Worm (Caenorhabditis elegans): ENCODE measurements around the gene fkh-3.
"Not testable (repeated sequence)": the region's sequence is repeated elsewhere in the genome, so short reads cannot be mapped to it uniquely, and the experiment has no call there.

Gene fkh-3

DNA sequence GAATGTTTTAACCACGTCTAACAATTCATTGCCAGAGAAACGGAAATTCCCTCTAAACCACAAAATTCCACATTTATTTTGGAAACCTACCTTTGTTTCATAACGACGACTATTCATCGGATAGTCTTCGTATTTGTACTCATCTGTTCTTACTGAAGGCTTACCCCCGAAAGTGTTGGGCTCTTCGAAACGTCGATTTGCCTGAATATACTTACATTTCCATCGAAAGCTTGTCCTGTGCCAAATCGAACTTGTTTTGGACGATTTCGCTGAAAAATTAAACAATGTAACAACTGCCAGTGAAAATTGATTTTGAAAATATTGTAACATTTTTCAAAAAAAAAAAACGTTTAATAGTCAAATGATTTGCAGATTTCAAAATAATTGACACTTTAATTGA, 39.3 kb upstream of the fkh-3 start, which contains the start of gene F02D10.3:
Gene F02D10.3 (minus strand): TSS at position 101 of the 400 bp plus-strand sequence.
- TF ChIP-seq sma-3 (GFP tag; optimal IDR thresholded peaks at IDR 0.05) (no peak), nhr-6 (tag; optimal IDR thresholded peaks at IDR 0.05) (no peak), peb-1 (tag; optimal IDR thresholded peaks at IDR 0.05) (no peak), lin-39 (tag; optimal IDR thresholded peaks at IDR 0.05) (no peak)

- TF ChIP-seq alr-1 (tag; optimal IDR thresholded peaks at IDR 0.05) (no peak), elt-3 (tag; optimal IDR thresholded peaks at IDR 0.05) (no peak), R02D3.7 (tag; optimal IDR thresholded peaks at IDR 0.05) (no peak), ceh-16 (tag; optimal IDR thresholded peaks at IDR 0.05) (no peak), blmp-1 (tag; optimal IDR thresholded peaks at IDR 0.05; ENCODE audit: insufficient read depth) (no peak), unc-55 (GFP tag; optimal IDR thresholded peaks at IDR 0.05) (no peak), lin-11 (tag; optimal IDR thresholded peaks at IDR 0.05) (no peak), ceh-82 (tag; optimal IDR thresholded peaks at IDR 0.05) (no peak), F13H6.1 (tag; optimal IDR thresholded peaks at IDR 0.05) (no peak), zag-1 (tag; optimal IDR thresholded peaks at IDR 0.05) (no peak), dmd-4 (tag; optimal IDR thresholded peaks at IDR 0.05) (no peak), lin-13 (GFP tag; optimal IDR thresholded peaks at IDR 0.05) (no peak)
Observed at ce11 chrX:13456442-13456841, 33.2 kb upstream of the fkh-3 start, which contains the start of gene flr-1. Gene flr-1, minus strand, starts transcription at chrX:13456542.

ce11 chrX:13451578-13451977, 28.3 kb upstream of the fkh-3 start, which contains the start of gene F02D10.6:
Gene F02D10.6, minus strand, starts transcription at chrX:13451678.
- TF ChIP-seq nhr-25 (tag; optimal IDR thresholded peaks at IDR 0.05), result no peak
- no peak for TF ChIP-seq F13H6.1 (tag; optimal IDR thresholded peaks at IDR 0.05)
- TF ChIP-seq nhr-6 (tag; optimal IDR thresholded peaks at IDR 0.05), result no peak
- no peak for TF ChIP-seq Y55F3AM.14 (GFP tag; optimal IDR thresholded peaks at IDR 0.05)
- no peak for TF ChIP-seq lin-11 (tag; optimal IDR thresholded peaks at IDR 0.05)
- no peak for TF ChIP-seq lin-13 (GFP tag; optimal IDR thresholded peaks at IDR 0.05)
- TF ChIP-seq ztf-1 (GFP tag; conservative IDR thresholded peaks at IDR 0.05), result no peak
- no peak for TF ChIP-seq C34F6.9 (tag; optimal IDR thresholded peaks at IDR 0.05)
- no peak for TF ChIP-seq nhr-12 (tag; optimal IDR thresholded peaks at IDR 0.05)
- no peak for TF ChIP-seq mab-5 (tag; optimal IDR thresholded peaks at IDR 0.05)

ce11 chrX:13448665-13449099, 25.4 kb upstream of the fkh-3 start:
- peak; percentile 71 for TF ChIP-seq sma-9 (GFP tag; optimal IDR thresholded peaks at IDR 0.05)
- TF ChIP-seq sma-9 (tag; optimal IDR thresholded peaks at IDR 0.05), result not testable (repeated sequence)
- TF ChIP-seq F13H6.1 (tag; optimal IDR thresholded peaks at IDR 0.05), result peak; percentile 46
- peak; percentile 47 for TF ChIP-seq lin-13 (GFP tag; optimal IDR thresholded peaks at IDR 0.05)
- peak; percentile 71 for TF ChIP-seq sma-3 (GFP tag; optimal IDR thresholded peaks at IDR 0.05)
- TF ChIP-seq C34F6.9 (tag; optimal IDR thresholded peaks at IDR 0.05), result peak; percentile 49
- TF ChIP-seq Y55F3AM.14 (GFP tag; optimal IDR thresholded peaks at IDR 0.05), result peak; percentile 40
- TF ChIP-seq nhr-21 (tag; optimal IDR thresholded peaks at IDR 0.05), result peak; percentile 70
- peak; percentile 51 for TF ChIP-seq zag-1 (tag; optimal IDR thresholded peaks at IDR 0.05)
- TF ChIP-seq egl-27 (tag; optimal IDR thresholded peaks at IDR 0.05), result peak; percentile 20
- peak; percentile 20 to 52 for TF ChIP-seq lsy-2 (tag; optimal IDR thresholded peaks at IDR 0.05)
- peak; percentile 3 for TF ChIP-seq nhr-6 (tag; optimal IDR thresholded peaks at IDR 0.05)
- TF ChIP-seq fos-1 (tag; optimal IDR thresholded peaks at IDR 0.05), result peak; percentile 42
- peak; percentile 57 for TF ChIP-seq crh-2 (tag; optimal IDR thresholded peaks at IDR 0.05)
- peak; percentile 59 for TF ChIP-seq unc-55 (GFP tag; optimal IDR thresholded peaks at IDR 0.05)
- peak in 1 of 2 experiments; percentile 54 for TF ChIP-seq mdl-1 (tag; optimal IDR thresholded peaks at IDR 0.05)
- peak; percentile 79 for TF ChIP-seq nhr-129 (tag; optimal IDR thresholded peaks at IDR 0.05)
- TF ChIP-seq lin-11 (tag; optimal IDR thresholded peaks at IDR 0.05), result peak; percentile 47

DNA sequence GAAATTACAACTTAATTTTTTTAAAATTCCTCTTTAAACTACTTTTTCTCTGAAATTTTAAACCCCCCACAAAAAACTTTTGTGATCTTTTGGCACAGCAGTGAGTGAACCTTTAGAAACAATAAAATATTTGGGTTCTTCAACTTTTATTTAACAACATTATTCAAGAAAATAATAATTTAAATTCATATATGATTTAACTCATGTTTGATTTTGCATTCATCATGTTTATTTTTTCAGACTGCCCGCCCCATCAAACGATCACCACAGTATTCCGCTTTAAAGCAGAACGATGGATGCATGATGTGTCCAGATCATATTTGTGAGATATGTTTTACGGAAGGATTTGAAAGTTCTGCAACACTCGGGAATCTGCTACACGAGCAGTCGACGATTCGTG, 23.2 kb upstream of the fkh-3 start, which contains the start of gene set-8:
Gene set-8 (plus strand): TSS at position 301 of the 400 bp plus-strand sequence.
- TF ChIP-seq peb-1 (tag; optimal IDR thresholded peaks at IDR 0.05) (no peak), R02D3.7 (tag; optimal IDR thresholded peaks at IDR 0.05) (no peak)

DNA sequence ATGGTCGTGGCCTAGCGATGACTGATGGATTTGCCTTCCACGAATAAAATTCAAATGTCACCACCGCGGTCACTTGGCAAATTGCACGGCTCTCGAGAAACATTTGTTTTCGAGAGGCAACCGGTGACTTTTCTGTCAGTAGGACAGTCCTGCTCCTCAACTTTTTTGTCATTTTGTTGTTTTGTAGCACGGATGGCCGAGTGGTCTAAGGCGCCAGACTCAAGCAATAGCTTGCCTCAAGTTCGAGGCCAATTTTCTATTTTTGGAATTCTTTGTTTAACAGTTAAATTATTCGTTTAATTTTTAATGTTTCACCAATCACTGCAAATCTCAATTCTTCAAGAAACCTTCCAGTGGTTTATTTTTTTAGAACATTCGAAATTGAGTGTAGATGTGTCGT, 21.0 kb upstream of the fkh-3 start:
- TF ChIP-seq unc-62 (GFP tag; optimal IDR thresholded peaks at IDR 0.05) (no peak), sma-3 (GFP tag; optimal IDR thresholded peaks at IDR 0.05) (no peak), nhr-21 (tag; optimal IDR thresholded peaks at IDR 0.05) (no peak)

Measured in whole organism, L2 larva.